Worm (Caenorhabditis elegans) whole organism, L4 larva: ENCODE measurements around the gene pgap-2.

Experiments used
- F10B5.3 ChIP-seq: sonication (generic microtip); optimal IDR thresholded peaks from 2 replicates; lab custom pipeline; 2016; ENCODE audit warnings: mild to moderate bottlenecking, missing genetic modification characterization, missing compliant biosample characterization
- F44E2.7 ChIP-seq: fragments of 200-800 bp; sonication (Bioruptor generic); IDR thresholded peaks from 2 replicates; pipeline ENCODE4 v2.1.2; 2022; ENCODE audit warnings: missing genetic modification characterization, missing compliant biosample characterization
- F49E8.2 ChIP-seq: sonication (generic microtip); optimal IDR thresholded peaks from 2 replicates; lab custom pipeline; 2016; ENCODE audit warnings: missing compliant biosample characterization, mild to moderate bottlenecking, missing genetic modification characterization, borderline replicate concordance
- T26A8.4 ChIP-seq: fragments of 200-800 bp; sonication (Bioruptor generic); IDR thresholded peaks from 2 replicates; pipeline ENCODE4 v1.3.6; 2022; ENCODE audit warnings: missing genetic modification characterization, missing compliant biosample characterization
- Y105C5A.15 ChIP-seq: fragments of 200-800 bp; sonication (Bioruptor generic); IDR thresholded peaks from 2 replicates; pipeline ENCODE4 v1.3.6; 2022; ENCODE audit warnings: missing genetic modification characterization, missing compliant biosample characterization
- aha-1 ChIP-seq: fragments of 150-350 bp; peaks from one replicate; lab custom pipeline; 2014; ENCODE audit warnings: missing biosample characterization, missing genetic modification characterization
- aly-2 ChIP-seq: sonication (generic microtip); optimal IDR thresholded peaks from 2 replicates; lab custom pipeline; 2018; ENCODE audit warnings: missing biosample characterization, missing genetic modification characterization
- ama-1 ChIP-seq: fragments of 150-350 bp; optimal IDR thresholded peaks from 2 replicates; lab custom pipeline; 2014; ENCODE audit warnings: inconsistent platforms, mixed read lengths
- ceh-20 ChIP-seq: fragments of 200-800 bp; sonication (Bioruptor generic); IDR thresholded peaks from 2 replicates; pipeline ENCODE4 v1.3.6; 2022; ENCODE audit warnings: missing genetic modification reagents, missing genetic modification characterization, missing compliant biosample characterization
- ceh-62 ChIP-seq: sonication (generic microtip); optimal IDR thresholded peaks from 2 replicates; lab custom pipeline; 2017; ENCODE audit warnings: missing biosample characterization, missing genetic modification characterization
- ceh-82 ChIP-seq: sonication (generic microtip); optimal IDR thresholded peaks from 2 replicates; lab custom pipeline; 2017; ENCODE audit warnings: missing biosample characterization, missing genetic modification characterization
- ctbp-1 ChIP-seq: fragments of 200-800 bp; sonication (Bioruptor generic); IDR thresholded peaks from 2 replicates; pipeline ENCODE4 v1.3.6; 2022; ENCODE audit warnings: missing genetic modification reagents, missing genetic modification characterization, missing compliant biosample characterization
- dmd-6 ChIP-seq: fragments of 200-800 bp; sonication (Bioruptor generic); IDR thresholded peaks from 2 replicates; pipeline ENCODE4 v1.3.6; 2022; ENCODE audit warnings: missing genetic modification reagents, missing genetic modification characterization, missing compliant biosample characterization
- dmd-8 ChIP-seq: fragments of 200-800 bp; sonication (Bioruptor generic); IDR thresholded peaks from 2 replicates; pipeline ENCODE4 v1.3.6; 2022; ENCODE audit warnings: missing genetic modification characterization, missing compliant biosample characterization
- dmd-9 ChIP-seq: fragments of 200-800 bp; sonication (Bioruptor generic); IDR thresholded peaks from 2 replicates; pipeline ENCODE4 v1.3.6; 2022; ENCODE audit warnings: missing genetic modification reagents, missing genetic modification characterization, missing compliant biosample characterization
- dpl-1 ChIP-seq: fragments of 150-350 bp; optimal IDR thresholded peaks from 2 replicates; lab custom pipeline; 2014; ENCODE audit warnings: missing biosample characterization, missing genetic modification reagents, missing genetic modification characterization
- duxl-1 ChIP-seq: sonication (generic microtip); optimal IDR thresholded peaks from 2 replicates; lab custom pipeline; 2016; ENCODE audit warnings: mild to moderate bottlenecking, missing genetic modification characterization, moderate library complexity, missing compliant biosample characterization; ENCODE audit not compliant: poor library complexity
- egl-43 ChIP-seq: fragments of 200-800 bp; sonication (Bioruptor generic); IDR thresholded peaks from 2 replicates; pipeline ENCODE4 v1.3.6; 2022; ENCODE audit warnings: missing genetic modification reagents, missing genetic modification characterization, missing compliant biosample characterization
- fkh-10 ChIP-seq: fragments of 150-350 bp; optimal IDR thresholded peaks from 2 replicates; lab custom pipeline; 2014; ENCODE audit warnings: missing biosample characterization, missing genetic modification reagents, missing genetic modification characterization
- fos-1 ChIP-seq: fragments of 150-350 bp; optimal IDR thresholded peaks from 2 replicates; lab custom pipeline; 2014; ENCODE audit warnings: missing biosample characterization, missing genetic modification characterization
- hif-1 ChIP-seq, 2 experiments: sonication (generic microtip); optimal IDR thresholded peaks; 2 replicates each; lab custom pipeline; 2016 to 2017; ENCODE audit warnings: missing compliant biosample characterization in 2 of 2, missing genetic modification characterization in 2 of 2, missing genetic modification reagents in 2 of 2, missing genotype in 2 of 2, mild to moderate bottlenecking in 1 of 2
- hlh-11 ChIP-seq: fragments of 200-800 bp; sonication (Bioruptor generic); optimal IDR thresholded peaks from 2 replicates; lab custom pipeline; 2018; ENCODE audit warnings: mild to moderate bottlenecking, missing genetic modification characterization, missing compliant biosample characterization
- hmg-1.1 ChIP-seq: fragments of 200-800 bp; sonication (Bioruptor generic); IDR thresholded peaks from 2 replicates; pipeline ENCODE4 v1.3.6; 2022; ENCODE audit warnings: missing genetic modification reagents, missing genetic modification characterization, missing compliant biosample characterization
- lin-1 ChIP-seq: fragments of 200-800 bp; sonication (Bioruptor generic); IDR thresholded peaks from 2 replicates; pipeline ENCODE4 v1.3.6; 2022; ENCODE audit warnings: missing genetic modification reagents, missing genetic modification characterization, missing compliant biosample characterization
- lin-29 ChIP-seq: fragments of 200-800 bp; sonication (Bioruptor generic); IDR thresholded peaks from 2 replicates; pipeline ENCODE4 v1.3.6; 2022; ENCODE audit warnings: missing genetic modification reagents, missing genetic modification characterization, missing compliant biosample characterization
- lin-39 ChIP-seq: fragments of 150-350 bp; optimal IDR thresholded peaks from 2 replicates; lab custom pipeline; 2014; ENCODE audit warnings: missing biosample characterization, missing genetic modification reagents, missing genetic modification characterization
- mdt-29 ChIP-seq: fragments of 200-800 bp; sonication (Bioruptor generic); IDR thresholded peaks from 2 replicates; pipeline ENCODE4 v1.3.6; 2022; ENCODE audit warnings: missing genetic modification reagents, missing genetic modification characterization, missing compliant biosample characterization
- mep-1 ChIP-seq: fragments of 150-350 bp; sonication (generic microtip); optimal IDR thresholded peaks from 3 replicates; lab custom pipeline; 2014; ENCODE audit warnings: missing biosample characterization, missing genetic modification characterization
- mxl-2 ChIP-seq: fragments of 200-800 bp; sonication (Bioruptor generic); conservative IDR thresholded peaks from 2 replicates; pipeline ENCODE4 v1.3.6; 2022; ENCODE audit warnings: missing genetic modification reagents, missing genetic modification characterization, missing compliant biosample characterization
- mxl-3 ChIP-seq: fragments of 200-800 bp; sonication (Bioruptor generic); optimal IDR thresholded peaks from 2 replicates; lab custom pipeline; 2018; ENCODE audit warnings: mild to moderate bottlenecking, missing genetic modification characterization, missing compliant biosample characterization
- nhr-102 ChIP-seq: sonication (generic microtip); optimal IDR thresholded peaks from 2 replicates; lab custom pipeline; 2016; ENCODE audit warnings: mild to moderate bottlenecking, missing genetic modification characterization, moderate library complexity, missing compliant biosample characterization
- nhr-11 ChIP-seq: fragments of 150-350 bp; optimal IDR thresholded peaks from 2 replicates; lab custom pipeline; 2014; ENCODE audit warnings: missing biosample characterization, missing genetic modification characterization
- nhr-237 ChIP-seq: sonication (generic microtip); optimal IDR thresholded peaks from 2 replicates; lab custom pipeline; 2017; ENCODE audit warnings: missing biosample characterization, missing genetic modification characterization
- nhr-25 ChIP-seq: sonication (generic microtip); optimal IDR thresholded peaks from 2 replicates; lab custom pipeline; 2017; ENCODE audit warnings: missing genetic modification characterization, mild to moderate bottlenecking, missing compliant biosample characterization, antibody characterized with exemption, moderate library complexity, borderline replicate concordance; ENCODE audit not compliant: insufficient read depth
- nhr-28 ChIP-seq: fragments of 150-350 bp; optimal IDR thresholded peaks from 2 replicates; lab custom pipeline; 2014; ENCODE audit warnings: missing biosample characterization, missing genetic modification characterization
- nhr-48 ChIP-seq: sonication (generic microtip); optimal IDR thresholded peaks from 2 replicates; lab custom pipeline; 2016; ENCODE audit warnings: mild to moderate bottlenecking, missing genetic modification characterization, missing compliant biosample characterization
- nhr-76 ChIP-seq: fragments of 150-350 bp; optimal IDR thresholded peaks from 2 replicates; lab custom pipeline; 2014; ENCODE audit warnings: missing biosample characterization, missing genetic modification characterization
- pha-4 ChIP-seq, 2 experiments: fragments of 150-350 bp in 1 of 2; fragments of 200-800 bp in 1 of 2; sonication (Bioruptor generic) in 1 of 2; IDR thresholded peaks in 1 of 2; optimal IDR thresholded peaks in 1 of 2; 2 replicates each; pipeline versions ENCODE4 v1.3.6 to Lab custom; 2014 to 2022; ENCODE audit warnings: missing genetic modification characterization in 2 of 2, missing genetic modification reagents in 2 of 2, missing biosample characterization in 1 of 2, missing compliant biosample characterization in 1 of 2
- php-3 ChIP-seq: fragments of 200-800 bp; sonication (Bioruptor generic); IDR thresholded peaks from 2 replicates; pipeline ENCODE4 v1.3.6; 2022; ENCODE audit warnings: missing genetic modification reagents, missing genetic modification characterization, missing compliant biosample characterization
- rbr-2 ChIP-seq: sonication (generic microtip); optimal IDR thresholded peaks from 2 replicates; lab custom pipeline; 2016; ENCODE audit warnings: missing genotype, missing genetic modification characterization, missing compliant biosample characterization
- saeg-2 ChIP-seq: fragments of 200-800 bp; sonication (Bioruptor generic); IDR thresholded peaks from 2 replicates; pipeline ENCODE4 v1.3.6; 2022; ENCODE audit warnings: missing genetic modification reagents, missing genetic modification characterization, missing compliant biosample characterization
- snpc-1.2 ChIP-seq: fragments of 200-800 bp; sonication (Bioruptor generic); IDR thresholded peaks from 2 replicates; pipeline ENCODE4 v1.3.6; 2022; ENCODE audit warnings: missing genetic modification reagents, missing genetic modification characterization, missing compliant biosample characterization
- snpc-4 ChIP-seq: fragments of 150-350 bp; optimal IDR thresholded peaks from 2 replicates; lab custom pipeline; 2014; ENCODE audit warnings: missing biosample characterization, missing genetic modification characterization
- tra-1 ChIP-seq: fragments of 200-800 bp; sonication (Bioruptor generic); IDR thresholded peaks from 2 replicates; pipeline ENCODE4 v1.3.6; 2022; ENCODE audit warnings: missing genetic modification reagents, missing genetic modification characterization, missing compliant biosample characterization
- unc-130 ChIP-seq: sonication (generic microtip); optimal IDR thresholded peaks from 2 replicates; lab custom pipeline; 2016; ENCODE audit warnings: missing genetic modification reagents, missing genetic modification characterization, missing compliant biosample characterization
- unc-62 ChIP-seq, 3 experiments: fragments of 150-350 bp in 1 of 3; sonication (generic microtip); optimal IDR thresholded peaks in 2 of 3; peaks in 1 of 3; 1 replicate in 1 of 3; 2 replicates in 2 of 3; lab custom pipeline; 2014 to 2017; ENCODE audit warnings: missing biosample characterization in 3 of 3, missing genetic modification characterization in 3 of 3, missing genetic modification reagents in 3 of 3, missing genotype in 1 of 3
- zag-1 ChIP-seq: fragments of 150-350 bp; optimal IDR thresholded peaks from 2 replicates; lab custom pipeline; 2014; ENCODE audit warnings: missing biosample characterization, missing genetic modification characterization
- zip-11 ChIP-seq: fragments of 200-800 bp; sonication (Bioruptor generic); IDR thresholded peaks from 2 replicates; pipeline ENCODE4 v1.3.6; 2022; ENCODE audit warnings: missing genetic modification characterization, missing compliant biosample characterization
- zip-2 ChIP-seq: fragments of 150-350 bp; optimal IDR thresholded peaks from 2 replicates; lab custom pipeline; 2014; ENCODE audit warnings: missing biosample characterization, missing genetic modification characterization
- ztf-7 ChIP-seq: fragments of 150-350 bp; optimal IDR thresholded peaks from 2 replicates; lab custom pipeline; 2014; ENCODE audit warnings: missing biosample characterization, missing genetic modification characterization

Gene pgap-2

ce11 chrIII:4721750-4722149 is 16.4 kb downstream of the pgap-2 start, which contains the start of gene acy-1 (continued):
- TF ChIP-seq ceh-82 (tag; lab: Kevin White, UChicago) = no peak

ce11 chrIII:4723922-4724321 is 18.6 kb downstream of the pgap-2 start:
- TF ChIP-seq egl-43 (GFP tag; lab: Robert Waterston, UW) (no peak), dmd-6 (GFP tag; lab: Robert Waterston, UW) (no peak), fos-1 (tag; lab: Kevin White, UChicago) (no peak), nhr-48 (tag; lab: Kevin White, UChicago) (no peak), rbr-2 (tag; lab: Kevin White, UChicago) (peak; percentile 21), ama-1 (no peak), nhr-237 (tag; lab: Kevin White, UChicago) (no peak), T26A8.4 (no peak), dpl-1 (GFP tag; lab: Kevin White, UChicago) (no peak), duxl-1 (no peak), unc-62 (GFP tag; optimal IDR thresholded peaks at IDR 0.05 in 1 of 2; lab: Kevin White, UChicago) (peak in 1 of 2 experiments; percentile 70), unc-62 (tag; optimal IDR thresholded peaks at IDR 0.05; lab: Kevin White, UChicago) (no peak), F10B5.3 (tag; lab: Kevin White, UChicago) (no peak), ceh-62 (tag; lab: Kevin White, UChicago) (no peak), tra-1 (GFP tag; lab: Robert Waterston, UW) (no peak), nhr-11 (tag; lab: Kevin White, UChicago) (peak; percentile 4), lin-1 (GFP tag; lab: Robert Waterston, UW) (no peak), php-3 (GFP tag; lab: Robert Waterston, UW) (no peak), zip-2 (tag; lab: Kevin White, UChicago) (no peak), mxl-2 (GFP tag; lab: Robert Waterston, UW) (no peak), hmg-1.1 (GFP tag; lab: Robert Waterston, UW) (0 out of 2 replicates have a peak, but pooled peaks have one; percentile 16), saeg-2 (GFP tag; lab: Robert Waterston, UW) (no peak), dmd-9 (GFP tag; lab: Robert Waterston, UW) (no peak), ceh-20 (peak; percentile 52; the same call in 1 of the 2 replicates), lin-39 (tag; lab: Kevin White, UChicago) (no peak), F44E2.7 (GFP tag; lab: Robert Waterston, UW) (no peak), ctbp-1 (GFP tag; lab: Robert Waterston, UW) (peak; percentile 67; the same call in 1 of the 2 replicates), nhr-28 (tag; lab: Kevin White, UChicago) (no peak), hlh-11 (tag; lab: Kevin White, UChicago) (no peak), fkh-10 (GFP tag; lab: Kevin White, UChicago) (peak; percentile 45), pha-4 (GFP tag; IDR thresholded peaks at IDR 0.05; lab: Robert Waterston, UW) (no peak), pha-4 (tag; optimal IDR thresholded peaks at IDR 0.05; lab: Kevin White, UChicago) (no peak), zag-1 (tag; lab: Kevin White, UChicago) (no peak), unc-130 (GFP tag; lab: Kevin White, UChicago) (no peak), aha-1 (tag; lab: Kevin White, UChicago) (peak; percentile 50), mdt-29 (GFP tag; lab: Robert Waterston, UW) (no peak), ztf-7 (tag; lab: Kevin White, UChicago) (no peak), lin-29 (GFP tag; lab: Robert Waterston, UW) (no peak), nhr-25 (no peak), F49E8.2 (tag; lab: Kevin White, UChicago) (no peak), snpc-1.2 (GFP tag; lab: Robert Waterston, UW) (no peak), aly-2 (tag; lab: Kevin White, UChicago) (no peak), nhr-102 (tag; lab: Kevin White, UChicago) (no peak), zip-11 (no peak), hif-1 (tag; optimal IDR thresholded peaks at IDR 0.05; lab: Kevin White, UChicago) (no peak), nhr-76 (tag; lab: Kevin White, UChicago) (no peak), mep-1 (tag; lab: Kevin White, UChicago) (peak; percentile 42), mxl-3 (GFP tag; lab: Kevin White, UChicago) (no peak), dmd-8 (GFP tag; lab: Robert Waterston, UW) (no peak), snpc-4 (no peak), Y105C5A.15 (GFP tag; lab: Robert Waterston, UW) (no peak)
